Fruit fly (Drosophila melanogaster) whole organism, adult: ENCODE data around the gene CG5877.
A peak's percentile ranks its signal among the peaks of the same experiment; 100 is the strongest.

Experiments used
- CG33017 ChIP-seq: fragments of 200-800 bp; sonication (Bioruptor generic); optimal IDR thresholded peaks from 2 replicates; lab custom pipeline; 2018; ENCODE audit warnings: missing biosample characterization, mild to moderate bottlenecking, missing genetic modification characterization, moderate library complexity
- CG7045 ChIP-seq: fragments of 200-800 bp; sonication (Bioruptor generic); optimal IDR thresholded peaks from 2 replicates; lab custom pipeline; 2017; ENCODE audit warnings: missing biosample characterization, mild to moderate bottlenecking, missing genetic modification characterization
- Clk ChIP-seq: fragments of 200-800 bp; sonication (Bioruptor generic); optimal IDR thresholded peaks from 2 replicates; lab custom pipeline; 2017; ENCODE audit warnings: missing biosample characterization, missing genetic modification characterization
- Hr96 ChIP-seq: fragments of 200-800 bp; sonication (Bioruptor generic); optimal IDR thresholded peaks from 2 replicates; lab custom pipeline; 2016; ENCODE audit warnings: missing biosample characterization, missing genetic modification characterization
- Mnt ChIP-seq: fragments of 200-800 bp; sonication (Bioruptor generic); optimal IDR thresholded peaks from 2 replicates; lab custom pipeline; 2016; ENCODE audit warnings: missing biosample characterization, mild to moderate bottlenecking, missing genetic modification characterization
- cnc ChIP-seq, 2 experiments: fragments of >200 bp; optimal IDR thresholded peaks; 2 replicates each; lab custom pipeline; 2017
- kay ChIP-seq: fragments of 200-800 bp; sonication (Bioruptor generic); peaks from one replicate; lab custom pipeline; 2016; ENCODE audit warnings: missing biosample characterization, missing genetic modification characterization, borderline replicate concordance
- ovo ChIP-seq: fragments of 200-800 bp; sonication (Bioruptor generic); optimal IDR thresholded peaks from 2 replicates; lab custom pipeline; 2016; ENCODE audit warnings: missing biosample characterization, missing genetic modification characterization
- pad ChIP-seq: fragments of 200-800 bp; sonication (Bioruptor generic); optimal IDR thresholded peaks from 3 replicates; lab custom pipeline; 2017; ENCODE audit warnings: missing biosample characterization, missing genetic modification characterization, mild to moderate bottlenecking, moderate library complexity, missing genetic modification reagents
- tj ChIP-seq: fragments of 200-800 bp; sonication (Bioruptor generic); optimal IDR thresholded peaks from 3 replicates; lab custom pipeline; 2017; ENCODE audit warnings: missing biosample characterization, mild to moderate bottlenecking, missing genetic modification characterization, moderate library complexity
- toe ChIP-seq: fragments of 200-800 bp; sonication (Bioruptor generic); optimal IDR thresholded peaks from 2 replicates; lab custom pipeline; 2016; ENCODE audit warnings: missing biosample characterization, missing genetic modification characterization

- TF ChIP-seq cnc (optimal IDR thresholded peaks at IDR 0.05; lab: Kevin White, UChicago), result no peak
- no peak for TF ChIP-seq CG33017 (tag; lab: Kevin White, UChicago)
- TF ChIP-seq CG7045 (GFP tag; lab: Kevin White, UChicago), result no peak
- peak; percentile 49 for TF ChIP-seq Hr96 (GFP tag; lab: Kevin White, UChicago)
- peak; percentile 14 for TF ChIP-seq toe (GFP tag; lab: Kevin White, UChicago)
- no peak for TF ChIP-seq pad (GFP tag; lab: Kevin White, UChicago)
- TF ChIP-seq tj (GFP tag; lab: Kevin White, UChicago), result no peak
- TF ChIP-seq Mnt (GFP tag; lab: Kevin White, UChicago), result peak; percentile 54
- no peak for TF ChIP-seq kay (GFP tag; lab: Kevin White, UChicago)
- TF ChIP-seq ovo (GFP tag; lab: Kevin White, UChicago), result no peak
- TF ChIP-seq Clk (GFP tag; lab: Kevin White, UChicago), result no peak
These were observed 26.5 kb downstream of the CG5877 start, which contains the start of gene Top1 for dm6 chrX:15319290-15319689.
